Worm (Caenorhabditis elegans) whole organism, L4 larva: ENCODE data around the gene T24E12.3.

Source experiments
- Y105C5A.15 ChIP-seq: fragments of 200-800 bp; sonication (Bioruptor generic); IDR thresholded peaks from 2 replicates; pipeline ENCODE4 v1.3.6; 2022; ENCODE audit warnings: missing genetic modification characterization, missing compliant biosample characterization
- ama-1 ChIP-seq: fragments of 150-350 bp; optimal IDR thresholded peaks from 2 replicates; lab custom pipeline; 2014; ENCODE audit warnings: inconsistent platforms, mixed read lengths
- ceh-44 ChIP-seq: fragments of 200-800 bp; sonication (Bioruptor generic); IDR thresholded peaks from 2 replicates; pipeline ENCODE4 v1.3.6; 2022; ENCODE audit warnings: missing genetic modification reagents, missing genetic modification characterization, missing compliant biosample characterization
- duxl-1 ChIP-seq: sonication (generic microtip); optimal IDR thresholded peaks from 2 replicates; lab custom pipeline; 2016; ENCODE audit warnings: mild to moderate bottlenecking, missing genetic modification characterization, moderate library complexity, missing compliant biosample characterization; ENCODE audit not compliant: poor library complexity
- gei-8 ChIP-seq: fragments of 200-800 bp; sonication (Bioruptor generic); optimal IDR thresholded peaks from 2 replicates; lab custom pipeline; 2018; ENCODE audit warnings: mild to moderate bottlenecking, missing genetic modification characterization, missing compliant biosample characterization
- lin-39 ChIP-seq: fragments of 150-350 bp; optimal IDR thresholded peaks from 2 replicates; lab custom pipeline; 2014; ENCODE audit warnings: missing biosample characterization, missing genetic modification reagents, missing genetic modification characterization
- lsy-2 ChIP-seq, 2 experiments: fragments of 150-350 bp in 1 of 2; sonication (generic microtip) in 1 of 2; optimal IDR thresholded peaks; 2 replicates each; lab custom pipeline; 2014 to 2017; ENCODE audit warnings: missing biosample characterization in 2 of 2, missing genetic modification characterization in 2 of 2
- madf-9 ChIP-seq: fragments of 200-800 bp; sonication (Bioruptor generic); conservative IDR thresholded peaks from 2 replicates; pipeline ENCODE4 v1.3.6; 2022; ENCODE audit warnings: missing genetic modification reagents, missing genetic modification characterization, missing compliant biosample characterization
- mes-2 ChIP-seq: sonication (generic microtip); optimal IDR thresholded peaks from 2 replicates; lab custom pipeline; 2016; ENCODE audit warnings: missing genotype, mild to moderate bottlenecking, missing genetic modification characterization, missing compliant biosample characterization; ENCODE audit not compliant: poor library complexity, severe bottlenecking
- nhr-42 ChIP-seq: fragments of 200-800 bp; sonication (Bioruptor generic); IDR thresholded peaks from 2 replicates; pipeline ENCODE4 v1.3.6; 2022; ENCODE audit warnings: missing genetic modification characterization, missing compliant biosample characterization
- nhr-76 ChIP-seq: fragments of 150-350 bp; optimal IDR thresholded peaks from 2 replicates; lab custom pipeline; 2014; ENCODE audit warnings: missing biosample characterization, missing genetic modification characterization
- pqm-1 ChIP-seq: sonication (generic microtip); optimal IDR thresholded peaks from 2 replicates; lab custom pipeline; 2017; ENCODE audit warnings: missing biosample characterization, missing genetic modification characterization
- sdz-12 ChIP-seq: fragments of 200-800 bp; sonication (Bioruptor generic); optimal IDR thresholded peaks from 2 replicates; lab custom pipeline; 2018; ENCODE audit warnings: mild to moderate bottlenecking, missing genetic modification characterization, missing compliant biosample characterization
- unc-130 ChIP-seq: sonication (generic microtip); optimal IDR thresholded peaks from 2 replicates; lab custom pipeline; 2016; ENCODE audit warnings: missing genetic modification reagents, missing genetic modification characterization, missing compliant biosample characterization

T24E12.3 gene

DNA sequence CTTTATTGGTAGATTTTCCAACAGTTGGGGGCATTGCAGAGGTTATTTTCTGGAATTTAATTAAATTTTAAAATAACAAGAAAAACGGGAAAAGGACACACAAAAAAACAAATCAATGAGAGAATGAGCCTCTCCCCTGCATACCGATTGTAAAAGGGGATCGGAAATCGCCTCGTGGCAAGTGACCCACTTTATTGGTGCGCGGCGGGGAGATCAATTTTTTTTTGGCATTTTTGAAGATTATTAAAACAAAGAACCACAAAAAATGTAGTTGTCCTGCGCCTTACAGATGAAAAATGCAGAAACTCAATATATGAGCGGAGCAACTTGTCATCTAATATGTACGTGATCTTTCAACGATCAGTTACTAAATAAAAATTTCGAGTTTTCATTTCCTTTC, 45.4 kb downstream of the T24E12.3 start, which contains the start of gene F54D10.7:
Gene F54D10.7, minus strand, starts transcription at position 49 of the 400 bp plus-strand sequence.
- TF ChIP-seq madf-9 (GFP tag; lab: Robert Waterston, UW) (no peak), mes-2 (no peak), Y105C5A.15 (GFP tag; lab: Robert Waterston, UW) (no peak), duxl-1 (tag; lab: Kevin White, UChicago) (no peak), lin-39 (tag; lab: Kevin White, UChicago) (no peak), gei-8 (no peak), unc-130 (no peak), pqm-1 (tag; lab: Kevin White, UChicago) (no peak)
- TF ChIP-seq, all 104 proteins: peak for 0

DNA sequence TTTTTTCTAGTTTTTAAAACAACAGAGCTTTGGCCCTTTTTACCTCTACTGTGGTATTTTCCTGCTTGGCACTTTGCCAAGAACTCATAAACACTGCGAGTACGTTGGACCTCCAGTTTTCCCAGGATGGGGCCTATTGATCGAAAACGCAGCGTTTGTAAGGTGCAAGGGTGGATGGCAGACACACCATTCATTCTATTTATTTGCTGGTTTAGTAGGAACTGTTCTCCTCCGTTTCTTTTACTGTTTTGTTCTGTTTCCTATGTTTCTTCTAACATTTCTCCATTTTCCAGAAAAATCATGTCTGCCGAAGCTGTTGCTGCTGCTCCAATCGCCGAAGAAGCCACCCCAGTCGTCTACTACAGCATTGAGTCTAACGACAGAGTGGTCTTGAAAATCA, 48.0 kb downstream of the T24E12.3 start, which contains the start of gene skr-15:
Gene skr-15, plus strand, starts transcription at position 301 of the 400 bp plus-strand sequence.
- TF ChIP-seq lsy-2 (tag; optimal IDR thresholded peaks at IDR 0.05; lab: Kevin White, UChicago) (no peak), sdz-12 (no peak), ceh-44 (GFP tag; lab: Robert Waterston, UW) (no peak), ama-1 (lab: Kevin White, UChicago) (no peak), nhr-76 (tag; lab: Kevin White, UChicago) (no peak), nhr-42 (GFP tag; lab: Robert Waterston, UW) (no peak)
